Worm (Caenorhabditis elegans) whole organism, young adult: ENCODE data around the gene oac-23.

Source experiments
- F39B2.1 ChIP-seq: fragments of 200-800 bp; sonication (Bioruptor generic); IDR thresholded peaks from 2 replicates; pipeline ENCODE4 v1.3.6; 2022; ENCODE audit warnings: missing genetic modification reagents, missing genetic modification characterization, missing compliant biosample characterization
- T26A5.8 ChIP-seq: sonication (generic microtip); optimal IDR thresholded peaks from 2 replicates; lab custom pipeline; 2016; ENCODE audit warnings: missing genetic modification characterization, missing compliant biosample characterization
- ceh-40 ChIP-seq: fragments of 200-800 bp; sonication (Bioruptor generic); IDR thresholded peaks from 2 replicates; pipeline ENCODE4 v1.3.6; 2022; ENCODE audit warnings: missing genetic modification characterization, missing compliant biosample characterization
- ceh-79 ChIP-seq: sonication (generic microtip); optimal IDR thresholded peaks from 2 replicates; lab custom pipeline; 2017; ENCODE audit warnings: mild to moderate bottlenecking, missing genetic modification characterization, missing compliant biosample characterization
- efl-1 ChIP-seq: fragments of 150-350 bp; optimal IDR thresholded peaks from 2 replicates; lab custom pipeline; 2014; ENCODE audit warnings: missing biosample characterization, missing genetic modification reagents, missing genetic modification characterization
- lag-1 ChIP-seq: fragments of 200-800 bp; sonication (Bioruptor generic); IDR thresholded peaks from 2 replicates; pipeline ENCODE4 v1.3.6; 2022; ENCODE audit warnings: missing genetic modification reagents, missing genetic modification characterization, missing compliant biosample characterization
- lin-35 ChIP-seq, 3 experiments: fragments of 150-350 bp in 2 of 3; sonication (generic microtip) in 1 of 3; optimal IDR thresholded peaks; 2 replicates each; lab custom pipeline; 2014 to 2018; ENCODE audit warnings: missing biosample characterization in 3 of 3, missing genetic modification characterization in 3 of 3, missing genetic modification reagents in 3 of 3
- nfya-1 ChIP-seq: sonication (generic microtip); optimal IDR thresholded peaks from 2 replicates; lab custom pipeline; 2017; ENCODE audit warnings: antibody characterized with exemption, missing compliant biosample characterization, missing genetic modification characterization, borderline replicate concordance; ENCODE audit not compliant: insufficient read depth
- unc-62 ChIP-seq: fragments of 150-350 bp; optimal IDR thresholded peaks from 2 replicates; lab custom pipeline; 2014; ENCODE audit warnings: missing biosample characterization, missing genetic modification reagents, missing genetic modification characterization

DNA sequence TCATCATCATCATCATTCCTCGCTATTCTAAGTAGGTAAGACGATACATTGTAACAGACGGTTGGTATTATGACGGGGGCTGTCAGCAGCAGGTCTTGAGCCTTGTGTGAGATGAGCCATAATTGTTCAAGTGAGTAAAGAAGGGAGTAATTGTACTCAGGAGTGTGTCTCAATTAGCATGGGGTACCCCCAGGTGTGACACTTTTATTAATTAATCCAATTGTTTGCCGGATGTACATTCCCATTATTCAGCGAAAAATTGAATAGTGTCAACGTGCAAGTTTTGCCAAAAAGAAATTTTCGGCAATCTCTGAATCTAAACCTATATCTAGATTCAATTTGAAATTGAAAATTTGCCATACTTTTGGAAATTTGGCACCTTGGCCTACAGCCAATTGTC is 32.3 kb upstream of the oac-23 start:
- TF ChIP-seq ceh-79 (no peak), ceh-40 (GFP tag; lab: Robert Waterston, UW) (no peak), efl-1 (GFP tag; lab: Kevin White, UChicago) (no peak), F39B2.1 (GFP tag; lab: Robert Waterston, UW) (no peak), unc-62 (GFP tag; lab: Kevin White, UChicago) (no peak), T26A5.8 (tag; lab: Kevin White, UChicago) (no peak), nfya-1 (tag; lab: Kevin White, UChicago) (no peak), lag-1 (no peak), lin-35 (GFP tag; optimal IDR thresholded peaks at IDR 0.05; lab: Kevin White, UChicago) (no peak)
